Worm (Caenorhabditis elegans): ENCODE results near the gene srx-4.

- TF ChIP-seq R02D3.7 (tag; optimal IDR thresholded peaks at IDR 0.05) (no peak), nhr-25 (tag; optimal IDR thresholded peaks at IDR 0.05) (no peak), nhr-11 (tag; optimal IDR thresholded peaks at IDR 0.05) (no peak), ama-1 (optimal IDR thresholded peaks at IDR 0.05) (peak; percentile 94), snpc-4 (tag; optimal IDR thresholded peaks at IDR 0.05) (no peak), nhr-12 (tag; optimal IDR thresholded peaks at IDR 0.05) (no peak), mdl-1 (tag; optimal IDR thresholded peaks at IDR 0.05) (no peak), fos-1 (tag; optimal IDR thresholded peaks at IDR 0.05) (no peak)
Observed at ce11 chrV:725807-726572, 33.4 kb upstream of the srx-4 start.
